Fruit fly (Drosophila melanogaster): ENCODE results near the gene CG13398.

CG13398 gene

DNA sequence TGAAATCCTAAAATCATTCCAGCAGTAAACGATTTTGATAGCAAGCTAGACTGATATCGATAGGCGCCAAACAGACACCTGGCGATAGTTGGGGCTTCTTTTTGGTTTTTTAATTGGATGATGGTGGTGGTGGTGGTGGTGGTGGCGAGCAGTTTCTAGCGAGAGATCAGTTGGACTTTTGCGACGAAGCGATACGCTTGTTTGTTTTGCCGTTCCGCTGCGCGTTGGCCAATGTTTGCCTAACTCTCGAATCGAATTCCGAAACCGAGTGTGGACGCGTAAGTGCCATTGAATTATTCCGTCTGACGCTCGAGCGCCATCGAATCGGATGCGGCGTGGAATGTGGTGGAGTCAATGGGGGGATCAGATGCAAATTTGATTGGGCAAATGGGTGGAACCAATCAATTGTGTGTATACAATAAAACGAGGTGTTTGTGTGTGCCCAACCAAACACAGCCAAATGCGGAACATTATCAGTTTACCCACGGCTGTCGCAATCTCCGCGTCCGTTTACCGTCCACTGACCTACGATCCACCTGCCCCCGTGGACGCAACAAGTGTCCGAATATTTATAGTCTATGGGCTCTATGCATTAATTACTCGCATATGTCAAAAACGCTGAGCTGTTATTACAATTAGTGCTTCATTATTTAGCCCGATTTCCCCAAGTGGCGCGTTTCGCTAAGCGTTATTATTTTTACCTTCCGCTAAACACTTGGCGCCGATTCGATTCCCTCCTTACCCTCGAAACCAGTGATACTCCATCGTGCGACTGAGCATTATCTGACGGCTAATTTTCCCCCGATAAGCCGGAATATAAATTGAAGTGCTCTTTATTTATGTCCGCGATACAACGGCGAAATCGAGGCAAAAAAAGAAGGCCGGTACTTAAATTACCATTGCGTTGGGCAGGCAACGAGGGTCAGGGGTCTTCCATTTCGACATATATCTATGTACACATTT is 44.4 kb downstream of the CG13398 start, which contains the start of gene CG17292 (continued):
- TF ChIP-seq CG8281 (tag; optimal IDR thresholded peaks at IDR 0.05): no peak
- TF ChIP-seq hkb (optimal IDR thresholded peaks at IDR 0.05): no peak
- TF ChIP-seq hkb (GFP tag; IDR thresholded peaks at IDR 0.05): peak; percentile 85
- no peak for TF ChIP-seq TFAM (GFP tag; optimal IDR thresholded peaks at IDR 0.05)
- TF ChIP-seq Eip74EF (GFP tag; optimal IDR thresholded peaks at IDR 0.05): peak in 1 of 2 experiments; percentile 48
- no peak for TF ChIP-seq CG10431 (GFP tag; optimal IDR thresholded peaks at IDR 0.05)
- TF ChIP-seq CG7745 (tag; optimal IDR thresholded peaks at IDR 0.05): no peak
- TF ChIP-seq en (GFP tag; optimal IDR thresholded peaks at IDR 0.05): no peak
- peak; percentile 73 for TF ChIP-seq CG9932 (GFP tag; IDR thresholded peaks at IDR 0.05)
- no peak for TF ChIP-seq dmrt11E (tag; optimal IDR thresholded peaks at IDR 0.05)
- TF ChIP-seq CG17186 (GFP tag; optimal IDR thresholded peaks at IDR 0.05): peak; percentile 11
- TF ChIP-seq Sox102F (GFP tag; optimal IDR thresholded peaks at IDR 0.05): peak; percentile 34
- TF ChIP-seq Sin3A (optimal IDR thresholded peaks at IDR 0.05): no peak
- peak; percentile 79; the same call in 2 of the 3 replicates for TF ChIP-seq mld (GFP tag; IDR thresholded peaks at IDR 0.05; ENCODE audit: partially characterized antibody)
- no peak for TF ChIP-seq CG1832 (GFP tag; optimal IDR thresholded peaks at IDR 0.05)
- peak; percentile 61 for TF ChIP-seq CG13424 (tag; optimal IDR thresholded peaks at IDR 0.05)
- TF ChIP-seq ttk (GFP tag; IDR thresholded peaks at IDR 0.05): no peak; the same call in 1 of the 2 replicates
- TF ChIP-seq tx (GFP tag; optimal IDR thresholded peaks at IDR 0.05): no peak
- peak; percentile 90 for TF ChIP-seq Scr (GFP tag; IDR thresholded peaks at IDR 0.05; ENCODE audit: partially characterized antibody)
- peak; percentile 59; the same call in 1 of the 3 replicates for TF ChIP-seq otp (GFP tag; IDR thresholded peaks at IDR 0.05)
- TF ChIP-seq CG7928 (GFP tag; optimal IDR thresholded peaks at IDR 0.05): peak; percentile 28
- peak; percentile 71 for TF ChIP-seq gro (GFP tag; optimal IDR thresholded peaks at IDR 0.05)
- TF ChIP-seq CG7271 (tag; optimal IDR thresholded peaks at IDR 0.05): no peak
- peak; percentile 40; the same call in 1 of the 2 replicates for TF ChIP-seq cas (GFP tag; IDR thresholded peaks at IDR 0.05)
- TF ChIP-seq Sry-β (GFP tag; optimal IDR thresholded peaks at IDR 0.05): no peak
- TF ChIP-seq tna (GFP tag; IDR thresholded peaks at IDR 0.05; ENCODE audit: partially characterized antibody): peak; percentile 95
- TF ChIP-seq phol (tag; optimal IDR thresholded peaks at IDR 0.05): peak; percentile 27
- TF ChIP-seq CrebB (tag; optimal IDR thresholded peaks at IDR 0.05): peak; percentile 85
- TF ChIP-seq org-1 (GFP tag; optimal IDR thresholded peaks at IDR 0.05): peak; percentile 43
- no peak for TF ChIP-seq pb (GFP tag; optimal IDR thresholded peaks at IDR 0.05)
- TF ChIP-seq CG14667 (GFP tag; IDR thresholded peaks at IDR 0.05): no peak
- no peak for TF ChIP-seq yki (optimal IDR thresholded peaks at IDR 0.05)
- TF ChIP-seq ab (GFP tag; optimal IDR thresholded peaks at IDR 0.05): no peak
- TF ChIP-seq Antp (GFP tag; optimal IDR thresholded peaks at IDR 0.05): peak; percentile 20
- peak; percentile 40 for TF ChIP-seq dmrt99B (tag; optimal IDR thresholded peaks at IDR 0.05)
- peak; percentile 56 for TF ChIP-seq MESR4 (GFP tag; optimal IDR thresholded peaks at IDR 0.05)
- peak in 1 of 2 experiments; percentile 56 for TF ChIP-seq Pdp1 (GFP tag; optimal IDR thresholded peaks at IDR 0.05)
- no peak for TF ChIP-seq Atf3 (GFP tag; optimal IDR thresholded peaks at IDR 0.05)
- TF ChIP-seq zfh2 (GFP tag; optimal IDR thresholded peaks at IDR 0.05): peak; percentile 1
- peak; percentile 25 for TF ChIP-seq kni (GFP tag; optimal IDR thresholded peaks at IDR 0.05)
- TF ChIP-seq slbo (GFP tag; IDR thresholded peaks at IDR 0.05): peak; percentile 69
- peak; percentile 17 for TF ChIP-seq maf-S (GFP tag; optimal IDR thresholded peaks at IDR 0.05)
- TF ChIP-seq CG4820 (GFP tag; optimal IDR thresholded peaks at IDR 0.05): no peak
- TF ChIP-seq btn (GFP tag; optimal IDR thresholded peaks at IDR 0.05): no peak
- TF ChIP-seq cad (GFP tag; optimal IDR thresholded peaks at IDR 0.05): no peak
- TF ChIP-seq CG14710 (tag; optimal IDR thresholded peaks at IDR 0.05): peak; percentile 14
- peak; percentile 17 for TF ChIP-seq grn (GFP tag; optimal IDR thresholded peaks at IDR 0.05)
- peak; percentile 50 for TF ChIP-seq CG17328 (GFP tag; IDR thresholded peaks at IDR 0.05)
- TF ChIP-seq CG5180 (GFP tag; optimal IDR thresholded peaks at IDR 0.05): peak; percentile 39

All from whole organism, embryonic.